Fruit fly (Drosophila melanogaster): ENCODE results near the gene RhoGAP68F.
A peak's percentile ranks its signal among the peaks of the same experiment; 100 is the strongest.

Gene RhoGAP68F

dm6 chr3L:12138113-12138899, at the start of gene RhoGAP68F, which contains the start of gene ND-SGDH (continued):
- TF ChIP-seq lab (GFP tag; optimal IDR thresholded peaks at IDR 0.05) (peak; percentile 75), CG8359 (GFP tag; optimal IDR thresholded peaks at IDR 0.05; ENCODE audit: borderline replicate concordance) (no peak), vvl (GFP tag; IDR thresholded peaks at IDR 0.05) (peak; percentile 59), crol (GFP tag; IDR thresholded peaks at IDR 0.05) (no peak), CG17186 (GFP tag; optimal IDR thresholded peaks at IDR 0.05) (peak; percentile 31), Xrp1 (GFP tag; IDR thresholded peaks at IDR 0.05) (peak; percentile 58; the same call in 1 of the 2 replicates), Lim3 (GFP tag; IDR thresholded peaks at IDR 0.05) (no peak), CG4328 (GFP tag; optimal IDR thresholded peaks at IDR 0.05) (peak; percentile 61), corto (GFP tag; optimal IDR thresholded peaks at IDR 0.05) (peak; percentile 71), maf-S (GFP tag; optimal IDR thresholded peaks at IDR 0.05) (peak; percentile 68), CG8281 (tag; optimal IDR thresholded peaks at IDR 0.05) (peak; percentile 2), CG30403 (GFP tag; optimal IDR thresholded peaks at IDR 0.05) (peak; percentile 90), CG2120 (GFP tag; optimal IDR thresholded peaks at IDR 0.05) (peak; percentile 86), Fer1 (GFP tag; optimal IDR thresholded peaks at IDR 0.05) (peak; percentile 30), nerfin-1 (tag; optimal IDR thresholded peaks at IDR 0.05) (peak; percentile 62), Hey (tag; optimal IDR thresholded peaks at IDR 0.05) (no peak), CG16813 (GFP tag; IDR thresholded peaks at IDR 0.05; ENCODE audit: partially characterized antibody) (peak; percentile 95), Xbp1 (GFP tag; optimal IDR thresholded peaks at IDR 0.05) (peak; percentile 83), CG8388 (GFP tag; optimal IDR thresholded peaks at IDR 0.05) (peak; percentile 60), NC2β (GFP tag; optimal IDR thresholded peaks at IDR 0.05) (peak; percentile 48), p53 (GFP tag; optimal IDR thresholded peaks at IDR 0.05) (no peak), C15 (GFP tag; IDR thresholded peaks at IDR 0.05) (no peak), CG15696 (tag; optimal IDR thresholded peaks at IDR 0.05) (peak; percentile 77), CG14710 (tag; optimal IDR thresholded peaks at IDR 0.05) (peak; percentile 89), CG8290 (GFP tag; optimal IDR thresholded peaks at IDR 0.05) (peak; percentile 40), CG8290 (tag; optimal IDR thresholded peaks at IDR 0.05) (peak; percentile 56 to 58), phol (tag; optimal IDR thresholded peaks at IDR 0.05) (peak; percentile 83), zen2 (GFP tag; IDR thresholded peaks at IDR 0.05; ENCODE audit: partially characterized antibody) (peak; percentile 81), exex (tag; optimal IDR thresholded peaks at IDR 0.05) (no peak), btn (GFP tag; optimal IDR thresholded peaks at IDR 0.05) (no peak), gsb (GFP tag; IDR thresholded peaks at IDR 0.05) (peak; percentile 55; the same call in 1 of the 2 replicates), mld (GFP tag; IDR thresholded peaks at IDR 0.05; ENCODE audit: partially characterized antibody) (peak; percentile 69; the same call in 2 of the 3 replicates), Nf-YB (GFP tag; optimal IDR thresholded peaks at IDR 0.05) (peak; percentile 39), sens-2 (GFP tag; IDR thresholded peaks at IDR 0.05) (no peak; the same call in 1 of the 2 replicates), D19A (tag; optimal IDR thresholded peaks at IDR 0.05) (peak; percentile 42), HHEX (GFP tag; optimal IDR thresholded peaks at IDR 0.05) (peak; percentile 46), Stat92E (GFP tag; optimal IDR thresholded peaks at IDR 0.05) (peak in 1 of 3 experiments; percentile 1), slbo (GFP tag; IDR thresholded peaks at IDR 0.05) (peak; percentile 79), otp (GFP tag; IDR thresholded peaks at IDR 0.05) (0 out of 3 replicates have a peak, but pooled peaks have one; percentile 20), row (GFP tag; IDR thresholded peaks at IDR 0.05) (peak; percentile 94), run (tag; optimal IDR thresholded peaks at IDR 0.05) (peak; percentile 17), gsb-n (tag; optimal IDR thresholded peaks at IDR 0.05) (peak; percentile 67), CG7556 (GFP tag; optimal IDR thresholded peaks at IDR 0.05) (peak; percentile 74), CG11247 (GFP tag; IDR thresholded peaks at IDR 0.05) (peak; percentile 54), CG34224 (GFP tag; IDR thresholded peaks at IDR 0.05; ENCODE audit: partially characterized antibody) (peak; percentile 93), CG4282 (GFP tag; optimal IDR thresholded peaks at IDR 0.05) (peak; percentile 20), CG4707 (GFP tag; optimal IDR thresholded peaks at IDR 0.05) (no peak), CG6254 (GFP tag; optimal IDR thresholded peaks at IDR 0.05) (no peak)

All from whole organism, embryonic.